Fruit fly (Drosophila melanogaster): ENCODE data around the gene prt.

DNA sequence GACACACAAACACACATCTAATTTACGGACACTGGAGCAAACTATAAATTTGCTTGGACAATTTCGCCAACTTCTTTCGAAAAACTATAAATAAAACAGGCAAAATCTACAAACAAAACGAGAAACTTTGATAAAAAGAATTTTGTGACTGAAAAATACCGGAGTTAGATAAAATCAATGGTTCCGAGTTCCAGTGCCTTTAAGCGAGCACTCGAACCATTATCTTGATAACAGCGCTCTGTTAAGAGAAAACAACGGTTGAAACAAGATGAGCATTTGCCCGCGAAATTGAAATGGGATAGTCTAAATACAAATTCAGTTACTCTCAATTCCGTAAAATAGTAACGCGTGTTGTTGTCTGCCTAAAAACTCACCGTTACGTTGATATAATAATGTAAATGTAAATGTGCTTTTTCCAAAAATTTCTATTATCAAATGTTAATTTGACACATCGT lies 4.2 kb downstream of the prt start, which contains the start of gene CG10254:
- TF ChIP-seq usp (GFP tag; optimal IDR thresholded peaks at IDR 0.05) (no peak), pan (optimal IDR thresholded peaks at IDR 0.05) (no peak), psq (optimal IDR thresholded peaks at IDR 0.05) (no peak), Dll (optimal IDR thresholded peaks at IDR 0.05) (no peak), CG8478 (optimal IDR thresholded peaks at IDR 0.05) (no peak)

All from whole organism.